Fruit fly (Drosophila melanogaster): Measurements from ENCODE around the gene Nha2.

The Nha2 gene

dm6 chr3R:23004161-23004560, 5.8 kb upstream of the Nha2 start:
- TF ChIP-seq noc (tag; optimal IDR thresholded peaks at IDR 0.05): no peak

dm6 chr3R:22998623-22999179, 373 bp upstream of the Nha2 start:
- no peak for TF ChIP-seq noc (tag; optimal IDR thresholded peaks at IDR 0.05)

- no peak for TF ChIP-seq noc (tag; optimal IDR thresholded peaks at IDR 0.05)
Measured at dm6 chr3R:22988995-22989394, 9.3 kb downstream of the Nha2 start, which contains the start of gene Or94b. Or94b (plus strand) TSS chr3R:22989295.

- no peak for TF ChIP-seq noc (tag; optimal IDR thresholded peaks at IDR 0.05)
Measured at dm6 chr3R:22986981-22987380, 11.3 kb downstream of the Nha2 start, which contains the start of gene Or94a. Or94a (plus strand) TSS chr3R:22987281.

- no peak for TF ChIP-seq noc (tag; optimal IDR thresholded peaks at IDR 0.05)
Measured at dm6 chr3R:22976997-22977396, 21.3 kb downstream of the Nha2 start, which contains the start of gene Gbp3. Gbp3 (plus strand) TSS chr3R:22977270.

dm6 chr3R:22965984-22966383, 32.3 kb downstream of the Nha2 start, which contains the start of gene Tpl94D:
Tpl94D (plus strand) TSS chr3R:22966284.
- TF ChIP-seq noc (tag; optimal IDR thresholded peaks at IDR 0.05): no peak

- TF ChIP-seq noc (tag; optimal IDR thresholded peaks at IDR 0.05): no peak
Measured at dm6 chr3R:22965220-22965619, 33.1 kb downstream of the Nha2 start.
